Fruit fly (Drosophila melanogaster) whole organism, wandering third instar larva: ENCODE data around the gene anne.

Experiments used
- CG32264 ChIP-seq: fragments of 200-800 bp; sonication (Bioruptor generic); optimal IDR thresholded peaks from 2 replicates; lab custom pipeline; 2016; ENCODE audit warnings: missing biosample characterization, missing genetic modification characterization
- CG9705 ChIP-seq: fragments of 200-800 bp; sonication (Bioruptor generic); optimal IDR thresholded peaks from 2 replicates; lab custom pipeline; 2018; ENCODE audit warnings: missing biosample characterization, mild to moderate bottlenecking, missing genetic modification characterization
- CrebA ChIP-seq: fragments of 200-800 bp; sonication (Bioruptor generic); optimal IDR thresholded peaks from 2 replicates; lab custom pipeline; 2016; ENCODE audit warnings: missing biosample characterization, mild to moderate bottlenecking, missing genetic modification characterization, borderline replicate concordance
- Dfd ChIP-seq: fragments of >200 bp; optimal IDR thresholded peaks from 2 replicates; lab custom pipeline; 2017; ENCODE audit warnings: missing biosample characterization, missing genetic modification characterization
- Dif ChIP-seq: fragments of 200-275, 200-300 bp; sonication (Bioruptor generic); optimal IDR thresholded peaks from 2 replicates; lab custom pipeline; 2018; ENCODE audit warnings: missing biosample characterization, missing genetic modification characterization; ENCODE audit not compliant: partially characterized antibody
- GATAd ChIP-seq: sonication (Bioruptor generic); optimal IDR thresholded peaks from 2 replicates; lab custom pipeline; 2016; ENCODE audit warnings: missing biosample characterization, missing genetic modification characterization
- Hnf4 ChIP-seq: fragments of 200-800 bp; sonication (Bioruptor generic); optimal IDR thresholded peaks from 2 replicates; lab custom pipeline; 2016; ENCODE audit warnings: missing biosample characterization, mild to moderate bottlenecking, missing genetic modification characterization
- Hr78 ChIP-seq: fragments of >200 bp; optimal IDR thresholded peaks from 2 replicates; lab custom pipeline; 2017; ENCODE audit warnings: missing biosample characterization, missing genetic modification characterization
- Hr83 ChIP-seq: fragments of 200-300 bp; sonication (Bioruptor generic); optimal IDR thresholded peaks from 2 replicates; lab custom pipeline; 2016; ENCODE audit warnings: missing biosample characterization, mild to moderate bottlenecking, missing genetic modification characterization, moderate library complexity; ENCODE audit not compliant: poor library complexity, severe bottlenecking
- Jra ChIP-seq: sonication (Bioruptor generic); optimal IDR thresholded peaks from 2 replicates; lab custom pipeline; 2016; ENCODE audit warnings: missing biosample characterization, missing genetic modification characterization
- Mio ChIP-seq: sonication (Bioruptor generic); optimal IDR thresholded peaks from 2 replicates; lab custom pipeline; 2016; ENCODE audit warnings: missing biosample characterization, missing genetic modification characterization
- Myc ChIP-seq: fragments of >200 bp; optimal IDR thresholded peaks from 2 replicates; lab custom pipeline; 2017
- N ChIP-seq: fragments of >200 bp; optimal IDR thresholded peaks from 2 replicates; lab custom pipeline; 2018; ENCODE audit warnings: missing biosample characterization, missing external identifiers, missing genetic modification characterization
- OdsH ChIP-seq: fragments of 200-800 bp; sonication (Bioruptor generic); optimal IDR thresholded peaks from 2 replicates; lab custom pipeline; 2016; ENCODE audit warnings: missing biosample characterization, mild to moderate bottlenecking, missing genetic modification characterization
- Rel ChIP-seq, 2 experiments: fragments of 200-800 bp; sonication (Bioruptor generic) in 1 of 2; optimal IDR thresholded peaks; 2 replicates in 1 of 2; 3 replicates in 1 of 2; lab custom pipeline; 2016 to 2019; ENCODE audit warnings: mild to moderate bottlenecking in 2 of 2, missing biosample characterization in 2 of 2, missing genetic modification characterization in 2 of 2, moderate library complexity in 1 of 2
- Sp1 ChIP-seq: fragments of 200-800 bp; sonication (Bioruptor generic); optimal IDR thresholded peaks from 3 replicates; lab custom pipeline; 2019; ENCODE audit warnings: missing biosample characterization, mild to moderate bottlenecking, missing genetic modification characterization, moderate library complexity
- Vsx2 ChIP-seq: fragments of 200-300, 225-300 bp; sonication (Bioruptor generic); optimal IDR thresholded peaks from 2 replicates; lab custom pipeline; 2018; ENCODE audit warnings: missing biosample characterization, missing genetic modification characterization; ENCODE audit not compliant: partially characterized antibody
- br ChIP-seq: fragments of 200-800 bp; sonication (Bioruptor generic); optimal IDR thresholded peaks from 2 replicates; lab custom pipeline; 2016; ENCODE audit warnings: missing biosample characterization, missing genetic modification characterization
- brk ChIP-seq: fragments of 200-800 bp; sonication (Bioruptor generic); optimal IDR thresholded peaks from 2 replicates; lab custom pipeline; 2016; ENCODE audit warnings: missing biosample characterization, mild to moderate bottlenecking, missing genetic modification characterization
- dmrt93B ChIP-seq: fragments of 200-800 bp; sonication (Bioruptor generic); optimal IDR thresholded peaks from 2 replicates; lab custom pipeline; 2018; ENCODE audit warnings: missing biosample characterization, mild to moderate bottlenecking, missing genetic modification characterization
- dsf ChIP-seq: sonication (Bioruptor generic); optimal IDR thresholded peaks from 2 replicates; lab custom pipeline; 2016; ENCODE audit warnings: missing biosample characterization, missing genetic modification characterization, borderline replicate concordance
- ey ChIP-seq: fragments of 200-800 bp; sonication (Bioruptor generic); optimal IDR thresholded peaks from 2 replicates; lab custom pipeline; 2016; ENCODE audit warnings: missing biosample characterization, missing genetic modification characterization
- foxo ChIP-seq, 2 experiments: fragments of 200-800 bp; sonication (Bioruptor generic); optimal IDR thresholded peaks; 2 replicates in 1 of 2; 3 replicates in 1 of 2; lab custom pipeline; 2016 to 2017; ENCODE audit warnings: missing biosample characterization in 2 of 2, missing genetic modification characterization in 2 of 2
- fru ChIP-seq: fragments of 200-800 bp; sonication (Bioruptor generic); optimal IDR thresholded peaks from 3 replicates; lab custom pipeline; 2016; ENCODE audit warnings: missing biosample characterization, mild to moderate bottlenecking, missing genetic modification characterization
- h ChIP-seq: fragments of 200-800 bp; sonication (Bioruptor generic); optimal IDR thresholded peaks from 3 replicates; lab custom pipeline; 2016; ENCODE audit warnings: missing biosample characterization, mild to moderate bottlenecking, missing genetic modification characterization
- jim ChIP-seq: fragments of 175-275, 200-325 bp; sonication (Bioruptor generic); optimal IDR thresholded peaks from 2 replicates; lab custom pipeline; 2016; ENCODE audit warnings: missing biosample characterization, mild to moderate bottlenecking, missing genetic modification characterization
- pan ChIP-seq: fragments of >200 bp; optimal IDR thresholded peaks from 2 replicates; lab custom pipeline; 2017
- psq ChIP-seq: fragments of 200-800 bp; sonication (Bioruptor generic); optimal IDR thresholded peaks from 3 replicates; lab custom pipeline; 2017; ENCODE audit warnings: missing biosample characterization, mild to moderate bottlenecking, missing genetic modification characterization, moderate library complexity
- rgr ChIP-seq: fragments of 200-800 bp; sonication (Bioruptor generic); optimal IDR thresholded peaks from 3 replicates; lab custom pipeline; 2016; ENCODE audit warnings: missing biosample characterization, mild to moderate bottlenecking, missing genetic modification characterization
- sage ChIP-seq: fragments of 200-800 bp; sonication (Bioruptor generic); optimal IDR thresholded peaks from 2 replicates; lab custom pipeline; 2016; ENCODE audit warnings: missing biosample characterization, mild to moderate bottlenecking, missing genetic modification characterization
- sv ChIP-seq: fragments of 200-800 bp; sonication (Bioruptor generic); optimal IDR thresholded peaks from 3 replicates; lab custom pipeline; 2016; ENCODE audit warnings: missing biosample characterization, missing genetic modification characterization
- tai ChIP-seq: sonication (Bioruptor generic); optimal IDR thresholded peaks from 2 replicates; lab custom pipeline; 2016; ENCODE audit warnings: missing biosample characterization, missing genetic modification characterization
- usp ChIP-seq: fragments of >200 bp; optimal IDR thresholded peaks from 2 replicates; lab custom pipeline; 2017; ENCODE audit warnings: missing biosample characterization, missing genetic modification characterization
- woc ChIP-seq: sonication (Bioruptor generic); optimal IDR thresholded peaks from 2 replicates; lab custom pipeline; 2016; ENCODE audit warnings: missing biosample characterization, mild to moderate bottlenecking, missing genetic modification characterization

anne gene

DNA sequence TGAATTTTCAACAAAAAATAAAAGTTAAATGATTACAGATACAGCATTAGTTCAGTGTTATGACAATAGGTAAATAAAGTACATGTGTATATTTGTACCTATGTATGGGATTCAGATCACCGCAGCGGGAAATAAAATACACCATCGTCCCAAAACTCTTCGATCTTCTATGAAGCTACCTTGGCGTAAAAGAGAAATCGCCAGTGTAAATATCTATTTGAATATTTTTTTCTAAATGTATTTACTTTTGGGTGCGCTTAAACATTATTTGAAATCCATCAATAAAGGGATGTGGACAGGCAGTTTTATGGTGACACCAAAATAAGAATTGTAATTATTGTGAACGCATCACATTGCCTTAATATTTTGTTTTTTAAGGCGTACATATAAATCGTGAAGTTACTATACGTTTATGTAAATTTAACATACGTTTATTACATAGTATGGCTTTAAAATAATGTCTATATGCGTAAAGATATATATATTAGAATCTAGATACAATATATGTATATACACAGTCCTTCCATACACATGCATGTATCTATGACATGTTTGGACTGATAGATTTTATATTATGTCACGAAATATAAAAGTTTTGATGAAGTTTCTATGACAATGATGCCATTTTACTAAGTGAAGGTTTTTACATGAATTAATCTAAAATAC is at the start of gene anne:
Gene anne, plus strand, starts transcription at position 263 of the 666 bp plus-strand sequence.
- TF ChIP-seq woc (GFP tag; lab: Kevin White, UChicago) (peak; percentile 80), N (GFP tag; lab: Kevin White, UChicago) (peak; percentile 53), rgr (GFP tag; lab: Kevin White, UChicago) (peak; percentile 75), pan (no peak), h (peak; percentile 6), jim (GFP tag; lab: Kevin White, UChicago) (no peak), CG9705 (GFP tag; lab: Kevin White, UChicago) (peak; percentile 2), brk (peak; percentile 31), Vsx2 (GFP tag; lab: Kevin White, UChicago) (peak; percentile 36), Jra (no peak)

DNA sequence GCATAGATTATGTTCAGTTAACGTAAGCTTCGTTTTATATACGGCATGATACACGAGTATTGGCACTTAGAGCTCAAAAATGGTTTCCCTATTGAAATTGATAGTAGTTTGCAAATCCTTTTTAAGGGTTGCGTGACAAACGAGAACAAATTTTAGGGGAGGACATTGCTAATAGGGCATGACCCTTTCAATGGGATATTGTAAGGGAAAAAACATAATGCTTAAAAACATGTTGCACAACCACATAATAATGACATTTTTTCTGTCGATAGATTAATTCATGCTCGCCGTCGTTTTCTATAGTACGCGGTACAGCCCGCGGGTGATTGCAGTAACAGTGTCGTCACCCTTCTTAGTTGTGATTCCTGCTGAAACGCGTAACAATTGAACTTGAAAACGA is 47.2 kb upstream of the anne start:
- TF ChIP-seq sage (GFP tag; lab: Kevin White, UChicago) (no peak), Mio (GFP tag; lab: Kevin White, UChicago) (no peak), usp (GFP tag; lab: Kevin White, UChicago) (no peak), fru (GFP tag; lab: Kevin White, UChicago) (no peak), N (GFP tag; lab: Kevin White, UChicago) (no peak), jim (GFP tag; lab: Kevin White, UChicago) (no peak), OdsH (GFP tag; lab: Kevin White, UChicago) (no peak), Rel (GFP tag; optimal IDR thresholded peaks at IDR 0.05; lab: Kevin White, UChicago) (no peak), Rel (tag; optimal IDR thresholded peaks at IDR 0.05; lab: Kevin White, UChicago) (no peak), dsf (no peak), CG32264 (no peak), Dif (GFP tag; lab: Kevin White, UChicago) (no peak), Hr78 (GFP tag; lab: Kevin White, UChicago) (no peak), sv (GFP tag; lab: Kevin White, UChicago) (no peak), Hnf4 (GFP tag; lab: Kevin White, UChicago) (no peak), Vsx2 (GFP tag; lab: Kevin White, UChicago) (no peak), GATAd (no peak)

DNA sequence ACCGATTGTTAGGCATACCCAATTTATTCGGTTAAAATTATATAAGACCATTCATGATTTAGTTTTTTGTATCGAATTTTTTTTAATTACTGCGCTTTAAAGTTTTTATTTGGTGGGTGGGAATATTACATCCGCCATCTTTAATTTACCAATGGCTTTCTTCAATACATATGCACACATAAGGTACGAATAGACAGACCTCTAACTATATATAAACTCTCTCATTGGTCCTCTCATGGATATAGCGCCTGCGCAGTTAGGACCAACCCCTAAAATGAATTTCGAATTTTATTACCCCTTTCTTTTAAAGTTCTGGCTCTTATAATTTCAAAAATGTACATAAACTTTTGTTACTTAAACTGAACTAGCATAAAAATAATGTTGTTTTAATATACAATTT is 44.7 kb upstream of the anne start:
- TF ChIP-seq Sp1 (GFP tag; lab: Kevin White, UChicago) (no peak), brk (no peak), usp (GFP tag; lab: Kevin White, UChicago) (no peak), foxo (GFP tag; optimal IDR thresholded peaks at IDR 0.05; lab: Kevin White, UChicago) (no peak), rgr (GFP tag; lab: Kevin White, UChicago) (no peak), Dif (GFP tag; lab: Kevin White, UChicago) (no peak), Myc (no peak), br (GFP tag; lab: Kevin White, UChicago) (no peak), h (no peak), Mio (GFP tag; lab: Kevin White, UChicago) (no peak), CrebA (GFP tag; lab: Kevin White, UChicago) (no peak), ey (no peak), dmrt93B (GFP tag; lab: Kevin White, UChicago) (no peak), dsf (no peak), jim (GFP tag; lab: Kevin White, UChicago) (no peak), tai (GFP tag; lab: Kevin White, UChicago) (no peak)

- TF ChIP-seq Hnf4 (GFP tag; lab: Kevin White, UChicago), result no peak
- TF ChIP-seq Rel (GFP tag; optimal IDR thresholded peaks at IDR 0.05; lab: Kevin White, UChicago), result no peak
- TF ChIP-seq Rel (tag; optimal IDR thresholded peaks at IDR 0.05; lab: Kevin White, UChicago), result no peak
- no peak for TF ChIP-seq psq (GFP tag; lab: Kevin White, UChicago)
- TF ChIP-seq Dfd (GFP tag; lab: Kevin White, UChicago), result no peak
- TF ChIP-seq CrebA (GFP tag; lab: Kevin White, UChicago), result no peak
- no peak for TF ChIP-seq Hr83
- TF ChIP-seq OdsH (GFP tag; lab: Kevin White, UChicago), result no peak
- no peak for TF ChIP-seq usp (GFP tag; lab: Kevin White, UChicago)
These were observed 42.3 kb upstream of the anne start for dm6 chr4:89709-90108.
